Worm (Caenorhabditis elegans) whole organism, early embryonic: Measurements from ENCODE around the gene F11G11.4.

Experiments
- B0310.2 ChIP-seq: sonication (generic microtip); optimal IDR thresholded peaks from 2 replicates; lab custom pipeline; 2016; ENCODE audit warnings: mild to moderate bottlenecking, missing genetic modification characterization, missing compliant biosample characterization
- F13C5.2 ChIP-seq: sonication (generic microtip); optimal IDR thresholded peaks from 2 replicates; lab custom pipeline; 2017; ENCODE audit warnings: mild to moderate bottlenecking, missing genetic modification characterization, inconsistent platforms, missing compliant biosample characterization
- aly-1 ChIP-seq: sonication (generic microtip); optimal IDR thresholded peaks from 2 replicates; lab custom pipeline; 2016; ENCODE audit warnings: missing genetic modification characterization, missing compliant biosample characterization
- ama-1 ChIP-seq: fragments of 150-350 bp; optimal IDR thresholded peaks from 2 replicates; lab custom pipeline; 2014
- ceh-13 ChIP-seq: fragments of 200-800 bp; sonication (Bioruptor generic); optimal IDR thresholded peaks from 2 replicates; lab custom pipeline; 2018; ENCODE audit warnings: mild to moderate bottlenecking, missing genetic modification characterization, missing compliant biosample characterization
- ceh-36 ChIP-seq: sonication (generic microtip); optimal IDR thresholded peaks from 2 replicates; lab custom pipeline; 2016; ENCODE audit warnings: missing genetic modification characterization, inconsistent platforms, missing compliant biosample characterization
- ets-7 ChIP-seq: sonication (generic microtip); optimal IDR thresholded peaks from 2 replicates; lab custom pipeline; 2016; ENCODE audit warnings: missing genotype, missing genetic modification characterization, missing compliant biosample characterization
- flt-1 ChIP-seq: fragments of 200-800 bp; sonication (Bioruptor generic); IDR thresholded peaks from 2 replicates; pipeline ENCODE4 v1.3.6; 2022; ENCODE audit warnings: missing genetic modification characterization, missing compliant biosample characterization
- hmbx-1 ChIP-seq: sonication (generic microtip); optimal IDR thresholded peaks from 2 replicates; lab custom pipeline; 2016; ENCODE audit warnings: mild to moderate bottlenecking, missing genetic modification characterization, missing compliant biosample characterization
- hmg-4 ChIP-seq: fragments of 200-800 bp; sonication (Bioruptor generic); optimal IDR thresholded peaks from 2 replicates; lab custom pipeline; 2018; ENCODE audit warnings: mild to moderate bottlenecking, missing genetic modification characterization, missing compliant biosample characterization
- hnd-1 ChIP-seq: sonication (generic microtip); optimal IDR thresholded peaks from 2 replicates; lab custom pipeline; 2016; ENCODE audit warnings: missing genetic modification characterization, missing compliant biosample characterization
- pes-1 ChIP-seq: fragments of 200-800 bp; sonication (Bioruptor generic); IDR thresholded peaks from 2 replicates; pipeline ENCODE4 v1.3.6; 2022; ENCODE audit warnings: missing genetic modification reagents, missing genetic modification characterization, missing compliant biosample characterization
- scrt-1 ChIP-seq: fragments of 200-800 bp; sonication (Bioruptor generic); IDR thresholded peaks from 2 replicates; pipeline ENCODE4 v1.3.6; 2022; ENCODE audit warnings: missing genetic modification characterization, missing compliant biosample characterization
- sea-1 ChIP-seq: fragments of 200-800 bp; sonication (Bioruptor generic); conservative IDR thresholded peaks from 2 replicates; pipeline ENCODE4 v1.3.6; 2022; ENCODE audit warnings: missing genetic modification characterization, missing compliant biosample characterization
- tbx-11 ChIP-seq: fragments of 200-800 bp; sonication (Bioruptor generic); IDR thresholded peaks from 2 replicates; pipeline ENCODE4 v1.3.6; 2022; ENCODE audit warnings: missing genetic modification characterization, missing compliant biosample characterization
- tbx-37 ChIP-seq: fragments of 200-800 bp; sonication (Bioruptor generic); conservative IDR thresholded peaks from 2 replicates; pipeline ENCODE4 v1.3.6; 2022; ENCODE audit warnings: missing genetic modification reagents, missing genetic modification characterization, missing compliant biosample characterization
- tra-4 ChIP-seq: sonication (generic microtip); optimal IDR thresholded peaks from 2 replicates; lab custom pipeline; 2017; ENCODE audit warnings: missing genetic modification characterization, missing compliant biosample characterization

The F11G11.4 gene

DNA sequence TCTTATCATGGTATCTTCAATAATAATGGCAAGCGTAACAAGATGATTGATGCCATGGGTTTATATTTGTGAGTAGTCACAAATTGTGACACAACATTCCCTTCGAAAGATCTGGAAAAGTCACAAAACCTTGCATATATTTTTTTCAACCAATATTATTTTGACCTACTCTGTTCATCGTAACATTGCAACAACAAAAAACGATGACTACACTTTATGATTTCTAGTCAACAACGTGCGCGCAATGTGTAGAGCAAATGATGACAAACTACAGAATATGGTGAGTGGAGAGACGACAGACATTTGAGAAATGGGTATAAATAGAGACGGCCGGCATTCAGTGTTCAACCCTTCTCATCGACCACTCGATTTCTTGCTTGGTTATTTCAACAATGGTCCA, 21.3 kb downstream of the F11G11.4 start, which contains the start of gene gst-7:
Gene gst-7 (plus strand): TSS at position 336 of the 400 bp plus-strand sequence.
- TF ChIP-seq aly-1 (tag; lab: Kevin White, UChicago) (no peak), flt-1 (no peak), hmg-4 (no peak), tbx-11 (no peak), hmbx-1 (tag; lab: Kevin White, UChicago) (no peak), B0310.2 (no peak), ama-1 (lab: Kevin White, UChicago) (no peak), F13C5.2 (tag; lab: Kevin White, UChicago) (no peak), hnd-1 (tag; lab: Kevin White, UChicago) (no peak), ceh-36 (tag; lab: Kevin White, UChicago) (no peak), scrt-1 (GFP tag; lab: Robert Waterston, UW) (no peak), ets-7 (tag; lab: Kevin White, UChicago) (no peak), pes-1 (GFP tag; lab: Robert Waterston, UW) (no peak)

DNA sequence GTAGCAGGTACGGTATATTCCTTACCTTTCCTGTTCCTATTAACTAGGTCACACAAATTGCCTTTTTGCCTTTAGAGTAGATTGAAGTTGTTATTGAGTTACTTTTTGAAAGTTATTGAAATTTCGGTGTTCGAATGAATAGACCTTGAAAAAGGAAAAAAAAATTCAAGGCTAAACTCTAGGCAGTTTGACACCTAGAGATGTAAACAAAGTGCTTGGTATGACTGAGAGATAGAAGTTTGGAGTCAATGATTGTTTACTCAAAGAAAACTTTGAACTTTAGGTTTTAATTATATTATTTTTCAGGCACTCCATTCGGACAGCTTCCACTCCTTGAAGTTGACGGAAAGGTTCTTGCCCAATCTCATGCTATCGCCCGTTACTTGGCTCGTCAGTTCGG, 22.1 kb downstream of the F11G11.4 start:
- TF ChIP-seq sea-1 (GFP tag; lab: Robert Waterston, UW), result no peak
- no peak for TF ChIP-seq tbx-37 (GFP tag; lab: Robert Waterston, UW)
- TF ChIP-seq ama-1 (lab: Kevin White, UChicago), result no peak
- no peak for TF ChIP-seq tra-4 (tag; lab: Kevin White, UChicago)

DNA sequence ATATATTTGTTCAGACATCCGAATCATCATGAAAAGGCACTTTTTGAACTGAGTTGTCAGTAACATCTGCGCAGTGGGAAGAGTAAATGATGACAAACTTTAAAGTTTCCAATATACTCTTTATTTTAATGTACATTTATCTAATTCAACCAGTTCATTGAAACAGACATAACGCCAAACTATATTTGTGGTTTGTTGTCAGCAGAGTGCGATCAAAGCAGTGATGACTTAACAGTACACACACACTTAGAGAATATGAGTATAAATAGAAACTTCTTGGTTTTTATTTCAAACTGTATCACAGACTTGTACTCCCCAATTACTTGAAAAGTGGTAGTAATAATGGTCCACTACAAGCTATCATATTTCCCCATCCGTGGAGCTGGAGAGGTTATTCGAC, 23.0 kb downstream of the F11G11.4 start, which contains the start of gene gst-8:
Gene gst-8 (plus strand): TSS at position 301 of the 400 bp plus-strand sequence.
- no peak for TF ChIP-seq pes-1 (GFP tag; lab: Robert Waterston, UW)
- TF ChIP-seq aly-1 (tag; lab: Kevin White, UChicago), result no peak
- TF ChIP-seq scrt-1 (GFP tag; lab: Robert Waterston, UW), result no peak
- no peak for TF ChIP-seq tbx-37 (GFP tag; lab: Robert Waterston, UW)
- TF ChIP-seq F13C5.2 (tag; lab: Kevin White, UChicago), result no peak
- TF ChIP-seq B0310.2, result no peak
- TF ChIP-seq ama-1 (lab: Kevin White, UChicago), result no peak
- TF ChIP-seq flt-1, result no peak
- TF ChIP-seq hmg-4, result no peak
- TF ChIP-seq ceh-13, result no peak
- no peak for TF ChIP-seq hnd-1 (tag; lab: Kevin White, UChicago)
- TF ChIP-seq tra-4 (tag; lab: Kevin White, UChicago), result no peak
- no peak for TF ChIP-seq ets-7 (tag; lab: Kevin White, UChicago)
- TF ChIP-seq ceh-36 (tag; lab: Kevin White, UChicago), result no peak
- no peak for TF ChIP-seq tbx-11
- no peak for TF ChIP-seq sea-1 (GFP tag; lab: Robert Waterston, UW)
- no peak for TF ChIP-seq hmbx-1 (tag; lab: Kevin White, UChicago)

DNA sequence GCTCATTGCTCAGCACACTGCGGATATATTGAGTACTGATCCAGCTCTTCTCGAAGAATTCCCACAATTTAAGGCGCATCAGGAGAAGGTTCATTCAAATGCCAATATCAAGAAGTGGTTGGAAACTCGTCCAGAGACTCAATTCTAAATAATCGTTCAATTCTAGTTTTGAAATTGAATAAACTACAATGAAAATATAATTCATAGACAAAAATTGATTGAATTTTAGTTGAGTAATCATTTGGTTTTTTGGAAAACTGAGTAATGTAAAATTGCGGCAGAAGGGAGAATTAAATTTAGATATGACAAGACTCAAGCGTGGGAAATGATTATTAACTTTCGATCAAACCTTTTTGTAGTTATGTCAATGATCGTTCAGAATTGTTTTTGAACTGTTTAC, 24.0 kb downstream of the F11G11.4 start:
- TF ChIP-seq scrt-1 (GFP tag; lab: Robert Waterston, UW) (no peak), aly-1 (tag; lab: Kevin White, UChicago) (no peak), ets-7 (tag; lab: Kevin White, UChicago) (no peak), hnd-1 (tag; lab: Kevin White, UChicago) (no peak)

DNA sequence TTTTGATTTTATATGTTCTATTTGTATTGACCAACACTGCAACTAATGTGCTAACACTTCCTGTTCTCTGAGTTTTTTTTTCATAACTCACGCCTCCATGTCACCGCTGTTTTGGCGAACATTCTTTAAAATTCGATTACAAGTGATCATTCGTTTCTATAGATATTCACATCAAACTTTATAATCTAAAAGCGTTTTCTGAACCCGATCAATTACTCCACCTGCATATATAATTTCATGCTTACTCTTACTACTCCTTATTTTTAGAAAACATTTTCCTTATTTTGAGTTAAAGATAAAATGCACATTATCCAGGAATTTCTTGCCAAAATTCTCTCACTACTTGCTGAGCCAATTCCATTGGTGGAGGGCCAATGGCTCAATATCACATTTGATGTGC, 25.6 kb downstream of the F11G11.4 start, which contains the start of gene R05F9.7:
Gene R05F9.7 (plus strand): TSS at position 301 of the 400 bp plus-strand sequence.
- TF ChIP-seq flt-1 (no peak), B0310.2 (no peak), aly-1 (tag; lab: Kevin White, UChicago) (no peak), sea-1 (GFP tag; lab: Robert Waterston, UW) (no peak), F13C5.2 (tag; lab: Kevin White, UChicago) (no peak), ceh-36 (tag; lab: Kevin White, UChicago) (no peak), hmg-4 (no peak), hnd-1 (tag; lab: Kevin White, UChicago) (no peak), ama-1 (lab: Kevin White, UChicago) (no peak), ceh-13 (no peak), tra-4 (tag; lab: Kevin White, UChicago) (no peak), ets-7 (tag; lab: Kevin White, UChicago) (no peak), tbx-37 (GFP tag; lab: Robert Waterston, UW) (no peak), hmbx-1 (tag; lab: Kevin White, UChicago) (no peak), tbx-11 (no peak)

DNA sequence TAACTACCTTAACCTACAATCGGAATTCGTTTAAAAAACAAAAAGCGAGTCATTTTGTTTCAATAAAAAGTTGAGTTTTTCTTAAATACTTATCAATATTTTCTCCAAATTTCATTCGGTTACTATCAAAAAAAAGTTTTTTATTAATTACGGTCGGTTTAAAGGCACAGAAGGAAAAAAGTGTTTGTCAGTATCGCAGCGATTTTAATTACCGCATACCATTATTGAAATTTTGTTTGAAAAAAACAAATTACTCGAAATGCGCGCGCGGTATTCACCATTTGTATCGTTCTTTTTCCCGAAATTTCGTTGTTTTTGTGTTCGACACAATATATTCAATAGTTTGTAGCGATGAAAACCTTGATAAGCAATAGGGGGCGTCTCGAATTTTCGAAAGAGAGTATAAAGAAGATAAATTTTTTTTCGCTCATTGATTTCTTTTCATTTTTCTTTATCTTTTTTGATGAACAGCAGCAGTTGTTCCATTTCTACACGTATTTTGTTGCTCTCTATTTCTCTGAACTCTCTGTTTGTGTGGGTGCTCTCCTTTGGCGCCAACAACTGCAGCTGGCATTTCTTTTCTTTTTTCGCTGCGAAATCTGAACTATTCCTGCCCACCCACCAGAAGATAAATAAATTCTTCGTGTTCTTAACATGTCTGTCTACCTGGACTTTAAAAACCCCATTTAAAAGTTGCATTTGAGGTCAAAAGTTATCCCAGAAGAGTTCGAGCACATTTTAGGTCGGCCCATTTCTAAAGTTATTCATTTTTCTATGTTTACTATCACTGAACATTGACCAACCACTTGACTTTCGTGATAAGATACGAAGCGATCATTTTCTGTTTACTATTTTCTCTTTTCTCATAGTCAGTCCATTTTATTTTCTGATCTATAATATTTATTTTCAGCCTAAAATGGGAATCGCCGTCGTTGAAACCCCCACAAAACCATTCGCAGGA, 28.4 kb downstream of the F11G11.4 start, which contains the start of gene pgm-1:
Gene pgm-1 (plus strand): TSS at position 911 of the 961 bp plus-strand sequence.
- TF ChIP-seq hnd-1 (tag; lab: Kevin White, UChicago), result no peak
- TF ChIP-seq tbx-11, result no peak
- no peak for TF ChIP-seq scrt-1 (GFP tag; lab: Robert Waterston, UW)
- TF ChIP-seq B0310.2, result no peak

DNA sequence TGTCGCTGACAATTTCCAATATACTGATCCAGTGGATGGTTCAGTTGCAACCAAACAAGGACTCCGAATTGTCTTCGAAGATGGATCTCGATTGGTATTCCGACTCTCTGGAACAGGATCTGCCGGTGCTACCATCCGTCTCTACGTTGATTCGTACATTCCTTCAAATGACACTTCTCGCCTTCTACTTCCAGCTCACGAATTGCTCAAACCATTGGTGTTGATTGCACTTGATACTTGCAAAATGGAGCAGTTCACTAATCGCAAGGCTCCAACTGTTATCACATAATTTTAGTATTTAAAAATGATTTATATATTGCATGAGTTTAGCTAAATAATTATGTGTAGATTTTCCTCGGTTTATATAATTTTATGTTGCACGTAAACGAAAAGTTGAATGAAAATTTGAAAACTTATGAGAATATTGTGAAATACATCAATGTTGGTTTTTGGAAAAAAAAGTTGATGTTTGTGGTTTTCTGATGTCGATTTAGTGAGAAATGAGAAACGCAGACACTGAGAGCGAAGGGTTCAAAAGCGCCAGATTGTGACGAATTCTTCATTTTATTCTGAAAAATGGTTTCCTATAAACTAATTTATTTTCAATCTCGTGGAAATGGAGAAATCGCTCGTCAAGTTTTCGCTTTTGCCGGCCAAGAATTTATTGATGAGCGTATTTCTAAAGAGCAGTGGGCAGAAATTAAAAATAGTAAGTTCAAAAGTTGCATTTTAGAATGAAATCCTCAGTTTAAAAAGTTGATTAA, 30.8 kb downstream of the F11G11.4 start, which contains the start of gene gst-9:
Gene gst-9 (plus strand): TSS at position 574 of the 764 bp plus-strand sequence.
- TF ChIP-seq ceh-36 (tag; lab: Kevin White, UChicago) (no peak), pes-1 (GFP tag; lab: Robert Waterston, UW) (no peak), aly-1 (tag; lab: Kevin White, UChicago) (no peak), ama-1 (lab: Kevin White, UChicago) (no peak), F13C5.2 (tag; lab: Kevin White, UChicago) (no peak), B0310.2 (no peak), hmg-4 (no peak), hmbx-1 (tag; lab: Kevin White, UChicago) (no peak), tbx-37 (GFP tag; lab: Robert Waterston, UW) (no peak), sea-1 (GFP tag; lab: Robert Waterston, UW) (no peak), ceh-13 (no peak), flt-1 (no peak), scrt-1 (GFP tag; lab: Robert Waterston, UW) (no peak), tra-4 (tag; lab: Kevin White, UChicago) (no peak), tbx-11 (no peak), hnd-1 (tag; lab: Kevin White, UChicago) (no peak), ets-7 (tag; lab: Kevin White, UChicago) (no peak)
